Worm (Caenorhabditis elegans) whole organism, L2 larva: ENCODE results near the gene M88.4.

Experiments
- C34F6.9 ChIP-seq: fragments of 150-350 bp; optimal IDR thresholded peaks from 2 replicates; lab custom pipeline; 2014; ENCODE audit warnings: missing biosample characterization, missing genetic modification characterization
- F13H6.1 ChIP-seq: sonication (generic microtip); optimal IDR thresholded peaks from 2 replicates; lab custom pipeline; 2016; ENCODE audit warnings: missing genetic modification characterization, missing compliant biosample characterization
- R02D3.7 ChIP-seq: fragments of 150-350 bp; optimal IDR thresholded peaks from 2 replicates; lab custom pipeline; 2014; ENCODE audit warnings: missing biosample characterization, missing genetic modification characterization
- Y55F3AM.14 ChIP-seq: fragments of 200-800 bp; sonication (Bioruptor generic); optimal IDR thresholded peaks from 2 replicates; lab custom pipeline; 2018; ENCODE audit warnings: mild to moderate bottlenecking, missing genetic modification characterization, missing compliant biosample characterization
- ZK546.5 ChIP-seq: sonication (generic microtip); optimal IDR thresholded peaks from 2 replicates; lab custom pipeline; 2017; ENCODE audit warnings: missing biosample characterization, missing genetic modification characterization
- aly-2 ChIP-seq: fragments of 150-350 bp; optimal IDR thresholded peaks from 2 replicates; lab custom pipeline; 2014; ENCODE audit warnings: missing biosample characterization, missing genetic modification characterization
- ama-1 ChIP-seq: fragments of 150-350 bp; optimal IDR thresholded peaks from 2 replicates; lab custom pipeline; 2018; ENCODE audit warnings: inconsistent platforms
- blmp-1 ChIP-seq: sonication (generic microtip); optimal IDR thresholded peaks from 2 replicates; lab custom pipeline; 2017; ENCODE audit warnings: missing genetic modification characterization, mild to moderate bottlenecking, missing compliant biosample characterization, antibody characterized with exemption, moderate library complexity; ENCODE audit not compliant: insufficient read depth
- ceh-16 ChIP-seq: fragments of 150-350 bp; optimal IDR thresholded peaks from 2 replicates; lab custom pipeline; 2014; ENCODE audit warnings: missing biosample characterization, missing genetic modification characterization
- ceh-82 ChIP-seq: fragments of 150-350 bp; optimal IDR thresholded peaks from 2 replicates; lab custom pipeline; 2014; ENCODE audit warnings: missing biosample characterization, missing genetic modification characterization
- crh-2 ChIP-seq: sonication (generic microtip); optimal IDR thresholded peaks from 2 replicates; lab custom pipeline; 2017; ENCODE audit warnings: missing biosample characterization, missing genetic modification characterization
- egl-27 ChIP-seq: sonication (generic microtip); optimal IDR thresholded peaks from 3 replicates; lab custom pipeline; 2017; ENCODE audit warnings: missing biosample characterization, missing genetic modification reagents, missing genetic modification characterization
- elt-3 ChIP-seq: sonication (generic microtip); optimal IDR thresholded peaks from 2 replicates; lab custom pipeline; 2017; ENCODE audit warnings: missing biosample characterization, missing genetic modification characterization
- fos-1 ChIP-seq: fragments of 150-350 bp; optimal IDR thresholded peaks from 2 replicates; lab custom pipeline; 2014; ENCODE audit warnings: missing biosample characterization, missing genetic modification characterization
- gmeb-1 ChIP-seq: fragments of 150-350 bp; optimal IDR thresholded peaks from 2 replicates; lab custom pipeline; 2014; ENCODE audit warnings: missing biosample characterization, missing genetic modification characterization
- lin-11 ChIP-seq: fragments of 150-350 bp; sonication (generic microtip); optimal IDR thresholded peaks from 2 replicates; lab custom pipeline; 2014; ENCODE audit warnings: missing biosample characterization, missing genetic modification characterization, inconsistent platforms, mixed read lengths
- lin-13 ChIP-seq: fragments of 150-350 bp; optimal IDR thresholded peaks from 2 replicates; lab custom pipeline; 2014; ENCODE audit warnings: missing biosample characterization, missing genetic modification reagents, missing genetic modification characterization
- lin-39 ChIP-seq: fragments of 150-350 bp; optimal IDR thresholded peaks from 2 replicates; lab custom pipeline; 2014; ENCODE audit warnings: missing biosample characterization, missing genetic modification reagents, missing genetic modification characterization
- lsy-2 ChIP-seq, 2 experiments: fragments of 150-350 bp in 1 of 2; sonication (generic microtip) in 1 of 2; optimal IDR thresholded peaks; 2 replicates each; lab custom pipeline; 2014 to 2017; ENCODE audit warnings: missing biosample characterization in 2 of 2, missing genetic modification characterization in 2 of 2
- mab-5 ChIP-seq: fragments of 150-350 bp; optimal IDR thresholded peaks from 2 replicates; lab custom pipeline; 2014; ENCODE audit warnings: missing biosample characterization, missing genetic modification characterization
- mbf-1 ChIP-seq: sonication (generic microtip); optimal IDR thresholded peaks from 2 replicates; lab custom pipeline; 2017; ENCODE audit warnings: missing biosample characterization, missing genetic modification characterization
- mdl-1 ChIP-seq, 2 experiments: fragments of 150-350 bp in 1 of 2; sonication (generic microtip) in 1 of 2; optimal IDR thresholded peaks; 2 replicates each; lab custom pipeline; 2017; ENCODE audit warnings: missing biosample characterization in 2 of 2, missing genetic modification characterization in 2 of 2
- nhr-12 ChIP-seq: fragments of 150-350 bp; optimal IDR thresholded peaks from 2 replicates; lab custom pipeline; 2014; ENCODE audit warnings: missing biosample characterization, missing genetic modification characterization
- nhr-129 ChIP-seq: fragments of 150-350 bp; optimal IDR thresholded peaks from 2 replicates; lab custom pipeline; 2014; ENCODE audit warnings: missing biosample characterization, missing genetic modification characterization
- nhr-21 ChIP-seq: fragments of 150-350 bp; optimal IDR thresholded peaks from 2 replicates; lab custom pipeline; 2014; ENCODE audit warnings: missing biosample characterization, missing genetic modification characterization
- nhr-23 ChIP-seq: fragments of 150-350 bp; optimal IDR thresholded peaks from 2 replicates; lab custom pipeline; 2014; ENCODE audit warnings: missing biosample characterization, missing genetic modification reagents, missing genetic modification characterization
- nhr-25 ChIP-seq: fragments of 150-350 bp; sonication (generic microtip); optimal IDR thresholded peaks from 3 replicates; lab custom pipeline; 2014; ENCODE audit warnings: missing biosample characterization, missing genetic modification characterization
- nhr-6 ChIP-seq: fragments of 150-350 bp; optimal IDR thresholded peaks from 2 replicates; lab custom pipeline; 2014; ENCODE audit warnings: missing biosample characterization, missing genetic modification characterization
- nhr-77 ChIP-seq: fragments of 150-350 bp; optimal IDR thresholded peaks from 2 replicates; lab custom pipeline; 2014; ENCODE audit warnings: missing biosample characterization, missing genetic modification characterization
- peb-1 ChIP-seq: fragments of 150-350 bp; optimal IDR thresholded peaks from 2 replicates; lab custom pipeline; 2014; ENCODE audit warnings: missing biosample characterization, missing genetic modification characterization
- sem-4 ChIP-seq: fragments of 150-350 bp; optimal IDR thresholded peaks from 2 replicates; lab custom pipeline; 2014; ENCODE audit warnings: missing biosample characterization, missing genetic modification reagents, missing genetic modification characterization
- skn-1 ChIP-seq: sonication (generic microtip); optimal IDR thresholded peaks from 2 replicates; lab custom pipeline; 2017; ENCODE audit warnings: missing biosample characterization, missing genetic modification characterization
- sma-3 ChIP-seq: sonication (generic microtip); optimal IDR thresholded peaks from 2 replicates; lab custom pipeline; 2016; ENCODE audit warnings: missing genetic modification reagents, missing genetic modification characterization, missing compliant biosample characterization
- sma-9 ChIP-seq, 2 experiments: fragments of 150-350 bp in 1 of 2; sonication (generic microtip) in 1 of 2; optimal IDR thresholded peaks; 2 replicates each; lab custom pipeline; 2014 to 2016; ENCODE audit warnings: missing genetic modification characterization in 2 of 2, mild to moderate bottlenecking in 1 of 2, missing biosample characterization in 1 of 2, missing compliant biosample characterization in 1 of 2, missing genetic modification reagents in 1 of 2, moderate library complexity in 1 of 2
- unc-55 ChIP-seq: fragments of 150-350 bp; sonication (generic microtip); optimal IDR thresholded peaks from 3 replicates; lab custom pipeline; 2014; ENCODE audit warnings: missing biosample characterization, missing genetic modification reagents, missing genetic modification characterization
- unc-62 ChIP-seq: fragments of 150-350 bp; optimal IDR thresholded peaks from 2 replicates; lab custom pipeline; 2014; ENCODE audit warnings: missing biosample characterization, missing genetic modification reagents, missing genetic modification characterization
- zag-1 ChIP-seq: fragments of 150-350 bp; optimal IDR thresholded peaks from 2 replicates; lab custom pipeline; 2014; ENCODE audit warnings: missing biosample characterization, missing genetic modification characterization
- ztf-1 ChIP-seq: fragments of 200-800 bp; sonication (Bioruptor generic); conservative IDR thresholded peaks from 2 replicates; pipeline ENCODE4 v1.3.6; 2022; ENCODE audit warnings: missing genetic modification characterization, missing compliant biosample characterization
- ztf-4 ChIP-seq: fragments of 150-350 bp; optimal IDR thresholded peaks from 2 replicates; lab custom pipeline; 2014; ENCODE audit warnings: missing biosample characterization, missing genetic modification characterization

The M88.4 gene

ce11 chrIII:4555345-4555744 is 6.5 kb downstream of the M88.4 start:
- TF ChIP-seq ceh-82 (no peak), unc-55 (GFP tag; lab: Kevin White, UChicago) (peak; percentile 61), C34F6.9 (tag; lab: Kevin White, UChicago) (peak; percentile 45), F13H6.1 (tag; lab: Kevin White, UChicago) (peak; percentile 14), skn-1 (tag; lab: Kevin White, UChicago) (no peak), lsy-2 (tag; optimal IDR thresholded peaks at IDR 0.05; lab: Kevin White, UChicago) (peak in 1 of 2 experiments; percentile 30)

ce11 chrIII:4560393-4560890 is 11.6 kb downstream of the M88.4 start:
- no peak for TF ChIP-seq aly-2 (tag; lab: Kevin White, UChicago)
- no peak for TF ChIP-seq skn-1 (tag; lab: Kevin White, UChicago)
- peak; percentile 80 for TF ChIP-seq nhr-21 (tag; lab: Kevin White, UChicago)
- peak; percentile 64 for TF ChIP-seq nhr-129 (tag; lab: Kevin White, UChicago)
- no peak for TF ChIP-seq nhr-12 (tag; lab: Kevin White, UChicago)
- peak; percentile 72 for TF ChIP-seq Y55F3AM.14
- peak; percentile 45 for TF ChIP-seq peb-1
- peak; percentile 51 to 58 for TF ChIP-seq mdl-1 (tag; optimal IDR thresholded peaks at IDR 0.05; lab: Kevin White, UChicago)
- TF ChIP-seq gmeb-1 (tag; lab: Kevin White, UChicago): peak; percentile 59
- peak; percentile 72 for TF ChIP-seq lin-11 (tag; lab: Kevin White, UChicago)
- TF ChIP-seq ceh-16: peak; percentile 37
- TF ChIP-seq elt-3 (tag; lab: Kevin White, UChicago): no peak
- peak; percentile 77 for TF ChIP-seq sma-3 (GFP tag; lab: Kevin White, UChicago)
- TF ChIP-seq lin-39 (tag; lab: Kevin White, UChicago): no peak
- TF ChIP-seq fos-1 (tag; lab: Kevin White, UChicago): peak; percentile 82
- no peak for TF ChIP-seq ceh-82
- TF ChIP-seq lsy-2 (tag; optimal IDR thresholded peaks at IDR 0.05; lab: Kevin White, UChicago): peak; percentile 64 to 82
- TF ChIP-seq blmp-1 (tag; lab: Kevin White, UChicago): no peak
- no peak for TF ChIP-seq R02D3.7 (tag; lab: Kevin White, UChicago)
- peak; percentile 66 for TF ChIP-seq ama-1
- TF ChIP-seq lin-13: peak; percentile 40
- TF ChIP-seq zag-1: peak; percentile 12
- peak; percentile 80 for TF ChIP-seq C34F6.9 (tag; lab: Kevin White, UChicago)
- TF ChIP-seq crh-2: peak; percentile 59
- no peak for TF ChIP-seq nhr-77
- peak; percentile 54 for TF ChIP-seq unc-62 (GFP tag; lab: Kevin White, UChicago)
- TF ChIP-seq mab-5: peak; percentile 75
- TF ChIP-seq F13H6.1 (tag; lab: Kevin White, UChicago): peak; percentile 86
- peak; percentile 38 for TF ChIP-seq sem-4 (tag; lab: Kevin White, UChicago)
- peak; percentile 84 for TF ChIP-seq nhr-25
- TF ChIP-seq ZK546.5 (tag; lab: Kevin White, UChicago): no peak
- TF ChIP-seq nhr-6: peak; percentile 45
- TF ChIP-seq ztf-1 (GFP tag; lab: Robert Waterston, UW): no peak
- TF ChIP-seq sma-9 (GFP tag; optimal IDR thresholded peaks at IDR 0.05; lab: Kevin White, UChicago): peak; percentile 83
- no peak for TF ChIP-seq sma-9 (tag; optimal IDR thresholded peaks at IDR 0.05; lab: Kevin White, UChicago)
- peak; percentile 53 for TF ChIP-seq ztf-4 (tag; lab: Kevin White, UChicago)
- peak; percentile 69 for TF ChIP-seq unc-55 (GFP tag; lab: Kevin White, UChicago)
- TF ChIP-seq egl-27 (tag; lab: Kevin White, UChicago): peak; percentile 34
- TF ChIP-seq nhr-23: no peak

ce11 chrIII:4561286-4561685 is 12.4 kb downstream of the M88.4 start:
- TF ChIP-seq fos-1 (tag; lab: Kevin White, UChicago) (peak; percentile 18), zag-1 (no peak), aly-2 (tag; lab: Kevin White, UChicago) (no peak), sma-9 (GFP tag; optimal IDR thresholded peaks at IDR 0.05; lab: Kevin White, UChicago) (peak; percentile 22), sma-9 (tag; optimal IDR thresholded peaks at IDR 0.05; lab: Kevin White, UChicago) (no peak), crh-2 (no peak), mbf-1 (no peak)
